Fruit fly (Drosophila melanogaster) whole organism, embryonic: Measurements from ENCODE around the gene kibra.

Experiments
- Atf6 ChIP-seq: fragments of 200-800 bp; sonication (Bioruptor generic); IDR thresholded peaks from 2 replicates; pipeline ENCODE4 v1.3.6; 2022; ENCODE audit warnings: missing biosample characterization, missing genetic modification characterization
- C15 ChIP-seq: fragments of 200-800 bp; sonication (Bioruptor generic); IDR thresholded peaks from 3 replicates; pipeline ENCODE4 v1.3.6; 2022; ENCODE audit warnings: missing biosample characterization, missing genetic modification characterization
- CG10543 ChIP-seq: fragments of 200-800 bp; sonication (Bioruptor generic); optimal IDR thresholded peaks from 3 replicates; lab custom pipeline; 2017; ENCODE audit warnings: missing biosample characterization, mild to moderate bottlenecking, missing genetic modification characterization, moderate library complexity
- CG11247 ChIP-seq: fragments of 200-800 bp; sonication (Bioruptor generic); IDR thresholded peaks from 2 replicates; pipeline ENCODE4 v1.3.6; 2022; ENCODE audit warnings: missing biosample characterization, missing genetic modification characterization
- CG11695 ChIP-seq: fragments of 200-800 bp; sonication (Bioruptor generic); IDR thresholded peaks from 3 replicates; pipeline ENCODE4 v1.3.6; 2022; ENCODE audit warnings: missing biosample characterization, missing genetic modification characterization
- CG11696 ChIP-seq: fragments of 200-800 bp; sonication (Bioruptor generic); IDR thresholded peaks from 2 replicates; pipeline ENCODE4 v1.3.6; 2022; ENCODE audit warnings: missing biosample characterization, missing genetic modification characterization
- CG12236 ChIP-seq: fragments of 200-800 bp; sonication (Bioruptor generic); optimal IDR thresholded peaks from 2 replicates; lab custom pipeline; 2016; ENCODE audit warnings: missing biosample characterization, missing genetic modification characterization
- CG13287 ChIP-seq: fragments of 200-800 bp; sonication (Bioruptor generic); IDR thresholded peaks from 2 replicates; pipeline ENCODE4 v1.3.6; 2022; ENCODE audit warnings: missing biosample characterization, missing genetic modification characterization; ENCODE audit not compliant: partially characterized antibody
- CG17328 ChIP-seq: fragments of 200-800 bp; sonication (Bioruptor generic); IDR thresholded peaks from 2 replicates; pipeline ENCODE4 v1.3.6; 2022; ENCODE audit warnings: missing biosample characterization, missing genetic modification characterization
- CG17612 ChIP-seq: fragments of 200-800 bp; sonication (Bioruptor generic); IDR thresholded peaks from 2 replicates; pipeline ENCODE4 v1.3.6; 2022; ENCODE audit warnings: missing biosample characterization, missing genetic modification characterization
- CG3065 ChIP-seq: fragments of 200-800 bp; sonication (Bioruptor generic); optimal IDR thresholded peaks from 2 replicates; lab custom pipeline; 2016; ENCODE audit warnings: missing biosample characterization, missing genetic modification characterization
- CG5180 ChIP-seq: fragments of 200-800 bp; sonication (Bioruptor generic); optimal IDR thresholded peaks from 3 replicates; lab custom pipeline; 2017; ENCODE audit warnings: missing biosample characterization, missing genetic modification characterization, mild to moderate bottlenecking, moderate library complexity, missing genetic modification reagents
- CG7786 ChIP-seq: fragments of 200-800 bp; sonication (Bioruptor generic); optimal IDR thresholded peaks from 2 replicates; lab custom pipeline; 2016; ENCODE audit warnings: missing biosample characterization, missing genetic modification characterization
- CG7928 ChIP-seq: fragments of 200-800 bp; sonication (Bioruptor generic); optimal IDR thresholded peaks from 2 replicates; lab custom pipeline; 2017; ENCODE audit warnings: missing biosample characterization, mild to moderate bottlenecking, missing genetic modification characterization
- CG8290 ChIP-seq, 3 experiments: fragments of 200-800 bp; sonication (Bioruptor generic); optimal IDR thresholded peaks; 2 replicates each; lab custom pipeline; 2016 to 2019; ENCODE audit warnings: missing biosample characterization in 3 of 3, missing genetic modification characterization in 3 of 3, mild to moderate bottlenecking in 2 of 3, moderate library complexity in 1 of 3
- D19A ChIP-seq: fragments of 200-800 bp; optimal IDR thresholded peaks from 3 replicates; lab custom pipeline; 2019; ENCODE audit warnings: missing biosample characterization, mild to moderate bottlenecking, missing genetic modification characterization, moderate library complexity
- Deaf1 ChIP-seq: fragments of 200-800 bp; optimal IDR thresholded peaks from 3 replicates; lab custom pipeline; 2019; ENCODE audit warnings: missing biosample characterization, mild to moderate bottlenecking, missing genetic modification characterization, moderate library complexity
- Doc2 ChIP-seq: fragments of 200-800 bp; sonication (Bioruptor generic); IDR thresholded peaks from 2 replicates; pipeline ENCODE4 v1.3.6; 2022; ENCODE audit warnings: missing biosample characterization, missing genetic modification characterization
- HLH54F ChIP-seq: fragments of 200-800 bp; sonication (Bioruptor generic); optimal IDR thresholded peaks from 3 replicates; lab custom pipeline; 2016; ENCODE audit warnings: missing biosample characterization, missing genetic modification characterization
- Lpt ChIP-seq: fragments of >200 bp; optimal IDR thresholded peaks from 2 replicates; lab custom pipeline; 2018; ENCODE audit warnings: missing biosample characterization, missing genetic modification characterization
- MTF-1 ChIP-seq: fragments of 200-800 bp; sonication (Bioruptor generic); optimal IDR thresholded peaks from 2 replicates; lab custom pipeline; 2018; ENCODE audit warnings: missing biosample characterization, mild to moderate bottlenecking, missing genetic modification characterization, borderline replicate concordance
- Med ChIP-seq: fragments of 200-800 bp; sonication (Bioruptor generic); peaks from one replicate; lab custom pipeline; 2016; ENCODE audit warnings: missing biosample characterization, missing genetic modification characterization, mild to moderate bottlenecking, inconsistent platforms, moderate library complexity
- Meics ChIP-seq: fragments of 200-800 bp; sonication (Bioruptor generic); optimal IDR thresholded peaks from 2 replicates; lab custom pipeline; 2017; ENCODE audit warnings: missing biosample characterization, mild to moderate bottlenecking, missing genetic modification characterization
- NfI ChIP-seq: fragments of 200-800 bp; sonication (Bioruptor generic); optimal IDR thresholded peaks from 3 replicates; lab custom pipeline; 2018; ENCODE audit warnings: missing biosample characterization, mild to moderate bottlenecking, missing genetic modification characterization, moderate library complexity
- Six4 ChIP-seq: fragments of 200-800 bp; sonication (Bioruptor generic); optimal IDR thresholded peaks from 2 replicates; lab custom pipeline; 2016; ENCODE audit warnings: missing biosample characterization, missing genetic modification characterization
- Sry-δ ChIP-seq: fragments of 200-800 bp; sonication (Bioruptor generic); optimal IDR thresholded peaks from 2 replicates; lab custom pipeline; 2016; ENCODE audit warnings: missing biosample characterization, missing genetic modification characterization
- caup ChIP-seq: fragments of 200-800 bp; sonication (Bioruptor generic); optimal IDR thresholded peaks from 3 replicates; lab custom pipeline; 2017; ENCODE audit warnings: missing biosample characterization, mild to moderate bottlenecking, missing genetic modification characterization, moderate library complexity; ENCODE audit not compliant: severe bottlenecking
- chinmo ChIP-seq: fragments of 200-800 bp; sonication (Bioruptor generic); IDR thresholded peaks from 4 replicates; pipeline ENCODE4 v1.3.6; 2022; ENCODE audit warnings: missing biosample characterization, missing genetic modification characterization; ENCODE audit not compliant: partially characterized antibody
- dimm ChIP-seq: fragments of 200-800 bp; sonication (Bioruptor generic); IDR thresholded peaks from 2 replicates; pipeline ENCODE4 v1.3.6; 2022; ENCODE audit warnings: missing biosample characterization, missing genetic modification characterization
- eve ChIP-seq, 2 experiments: fragments of >200 bp; optimal IDR thresholded peaks; 2 replicates each; lab custom pipeline; 2017; ENCODE audit warnings: missing biosample characterization in 2 of 2, missing genetic modification characterization in 2 of 2
- exex ChIP-seq: fragments of 200-800 bp; sonication (Bioruptor generic); optimal IDR thresholded peaks from 4 replicates; lab custom pipeline; 2018; ENCODE audit warnings: missing biosample characterization, mild to moderate bottlenecking, missing genetic modification characterization, moderate library complexity
- fru ChIP-seq: fragments of >200 bp; optimal IDR thresholded peaks from 2 replicates; lab custom pipeline; 2017
- gce ChIP-seq: fragments of 200-800 bp; sonication (Bioruptor generic); IDR thresholded peaks from 3 replicates; pipeline ENCODE4 v1.3.6; 2022; ENCODE audit warnings: missing biosample characterization, missing genetic modification characterization
- hth ChIP-seq: fragments of >200 bp; optimal IDR thresholded peaks from 2 replicates; lab custom pipeline; 2017; ENCODE audit warnings: inconsistent platforms
- inv ChIP-seq: fragments of 200-800 bp; sonication (Bioruptor generic); IDR thresholded peaks from 2 replicates; pipeline ENCODE4 v1.3.6; 2022; ENCODE audit warnings: missing biosample characterization, missing genetic modification characterization; ENCODE audit not compliant: partially characterized antibody
- lab ChIP-seq: fragments of 200-800 bp; sonication (Bioruptor generic); optimal IDR thresholded peaks from 3 replicates; lab custom pipeline; 2017; ENCODE audit warnings: missing biosample characterization, missing genetic modification characterization, mild to moderate bottlenecking, moderate library complexity, missing genetic modification reagents
- mirr ChIP-seq: fragments of 200-800 bp; sonication (Bioruptor generic); optimal IDR thresholded peaks from 3 replicates; lab custom pipeline; 2018; ENCODE audit warnings: missing biosample characterization, mild to moderate bottlenecking, missing genetic modification characterization
- nerfin-2 ChIP-seq: fragments of 200-800 bp; sonication (Bioruptor generic); IDR thresholded peaks from 2 replicates; pipeline ENCODE4 v1.3.6; 2022; ENCODE audit warnings: missing biosample characterization, missing genetic modification characterization; ENCODE audit not compliant: partially characterized antibody
- ro ChIP-seq: fragments of 200-800 bp; sonication (Bioruptor generic); IDR thresholded peaks from 2 replicates; pipeline ENCODE4 v1.3.6; 2022; ENCODE audit warnings: missing biosample characterization, missing genetic modification characterization
- sd ChIP-seq: fragments of 200-800 bp; sonication (Bioruptor generic); optimal IDR thresholded peaks from 3 replicates; lab custom pipeline; 2018; ENCODE audit warnings: missing biosample characterization, mild to moderate bottlenecking, missing genetic modification characterization, moderate library complexity
- sens ChIP-seq: fragments of 200-800 bp; sonication (Bioruptor generic); peaks from one replicate; lab custom pipeline; 2016; ENCODE audit warnings: missing biosample characterization, missing genetic modification characterization
- sug ChIP-seq: fragments of 200-800 bp; optimal IDR thresholded peaks from 2 replicates; lab custom pipeline; 2019; ENCODE audit warnings: missing biosample characterization, mild to moderate bottlenecking, missing genetic modification characterization, moderate library complexity
- tio ChIP-seq: fragments of 200-800 bp; sonication (Bioruptor generic); optimal IDR thresholded peaks from 2 replicates; lab custom pipeline; 2017; ENCODE audit warnings: missing biosample characterization, missing genetic modification characterization, inconsistent platforms
- tll ChIP-seq, 2 experiments: fragments of 200-800 bp in 1 of 2; fragments of >200 bp in 1 of 2; sonication (Bioruptor generic) in 1 of 2; optimal IDR thresholded peaks; 2 replicates each; lab custom pipeline; 2017 to 2019; ENCODE audit warnings: missing biosample characterization in 2 of 2, missing genetic modification characterization in 2 of 2, mild to moderate bottlenecking in 1 of 2, moderate library complexity in 1 of 2
- trem ChIP-seq: fragments of 200-800 bp; optimal IDR thresholded peaks from 3 replicates; lab custom pipeline; 2019; ENCODE audit warnings: missing biosample characterization, mild to moderate bottlenecking, missing genetic modification characterization, moderate library complexity
- unpg ChIP-seq: fragments of 200-800 bp; sonication (Bioruptor generic); optimal IDR thresholded peaks from 3 replicates; lab custom pipeline; 2018; ENCODE audit warnings: missing biosample characterization, mild to moderate bottlenecking, missing genetic modification characterization, moderate library complexity
- zfh2 ChIP-seq: fragments of 200-800 bp; sonication (Bioruptor generic); optimal IDR thresholded peaks from 2 replicates; lab custom pipeline; 2016; ENCODE audit warnings: missing biosample characterization, missing genetic modification characterization

Gene kibra

DNA sequence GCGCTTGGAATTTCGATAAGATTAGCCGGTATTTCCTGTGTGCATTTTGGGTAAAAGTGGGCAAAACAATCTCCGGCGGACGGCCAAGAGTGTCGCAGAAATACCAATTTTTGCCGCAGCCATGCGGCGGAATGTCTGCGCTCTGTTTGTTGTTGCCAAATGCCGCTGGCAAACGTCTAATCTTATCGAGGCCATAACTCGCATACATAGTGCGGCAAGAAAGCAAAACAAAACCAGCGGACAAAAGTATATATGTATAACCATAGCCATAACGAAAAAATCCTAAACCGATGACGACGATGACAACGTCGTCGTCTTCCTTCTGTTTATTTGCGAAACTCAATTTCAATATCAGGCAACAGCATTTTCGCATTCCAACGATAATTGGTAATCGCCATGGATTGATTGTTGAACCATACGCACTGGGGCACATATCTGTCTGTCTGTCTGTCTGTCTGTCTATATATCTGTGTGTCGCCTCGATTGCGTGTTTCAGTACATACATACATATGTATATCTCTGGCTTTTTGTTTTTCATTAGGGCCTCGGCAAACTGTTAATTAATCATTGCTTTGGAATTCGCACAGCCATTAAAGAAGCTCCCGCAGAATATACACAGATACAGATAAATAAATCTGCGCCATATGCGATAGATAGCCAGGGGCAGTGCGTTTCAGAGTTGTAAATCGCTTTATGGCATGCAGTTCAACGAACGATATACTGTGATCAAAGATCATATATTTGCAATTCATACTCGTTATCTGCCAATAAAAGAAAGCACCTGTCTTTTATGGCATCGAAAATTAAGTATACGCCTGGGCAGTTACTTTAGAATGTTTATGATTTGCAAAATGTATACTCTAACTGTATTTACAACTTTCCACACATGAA is 20.5 kb downstream of the kibra start:
- TF ChIP-seq lab (GFP tag; lab: Kevin White, UChicago): peak; percentile 34
- TF ChIP-seq sd: peak; percentile 96
- TF ChIP-seq sug (tag; lab: Kevin White, UChicago): peak; percentile 18
- peak in 1 of 2 experiments; percentile 7 for TF ChIP-seq eve (GFP tag; optimal IDR thresholded peaks at IDR 0.05; lab: Kevin White, UChicago)
- TF ChIP-seq caup (GFP tag; lab: Kevin White, UChicago): peak; percentile 13
- TF ChIP-seq CG10543 (GFP tag; lab: Kevin White, UChicago): peak; percentile 28
- TF ChIP-seq mirr (GFP tag; lab: Kevin White, UChicago): peak; percentile 6
- TF ChIP-seq CG5180 (GFP tag; lab: Kevin White, UChicago): no peak
- TF ChIP-seq Med (GFP tag; lab: Kevin White, UChicago): peak; percentile 61
- 0 out of 4 replicates have a peak, but pooled peaks have one; percentile 24 for TF ChIP-seq chinmo (GFP tag; lab: Robert Waterston, UW)
- TF ChIP-seq CG17612 (GFP tag; lab: Robert Waterston, UW): no peak
- TF ChIP-seq Lpt (GFP tag; lab: Kevin White, UChicago): no peak
- 0 out of 3 replicates have a peak, but pooled peaks have one; percentile 31 for TF ChIP-seq CG11695
- TF ChIP-seq exex: peak; percentile 83
- TF ChIP-seq trem (tag; lab: Kevin White, UChicago): no peak
- TF ChIP-seq sens (GFP tag; lab: Kevin White, UChicago): peak; percentile 61

dm6 chr3R:14696949-14697513 is 27.0 kb downstream of the kibra start, which contains the start of gene Meltrin:
Meltrin (minus strand) TSS chr3R:14697292.
- TF ChIP-seq D19A (tag; lab: Kevin White, UChicago): peak; percentile 56
- TF ChIP-seq ro (GFP tag; lab: Robert Waterston, UW): no peak
- TF ChIP-seq NfI: peak; percentile 56
- peak; percentile 78 for TF ChIP-seq Deaf1 (tag; lab: Kevin White, UChicago)
- TF ChIP-seq CG13287 (GFP tag; lab: Robert Waterston, UW): no peak
- no peak for TF ChIP-seq inv (GFP tag; lab: Robert Waterston, UW)
- peak; percentile 95 for TF ChIP-seq Sry-δ (GFP tag; lab: Kevin White, UChicago)
- peak in 1 of 2 experiments; percentile 32 for TF ChIP-seq tll (GFP tag; optimal IDR thresholded peaks at IDR 0.05; lab: Kevin White, UChicago)
- peak; percentile 20 for TF ChIP-seq HLH54F (GFP tag; lab: Kevin White, UChicago)
- no peak for TF ChIP-seq zfh2
- TF ChIP-seq Meics (GFP tag; lab: Kevin White, UChicago): no peak
- TF ChIP-seq CG7928 (GFP tag; lab: Kevin White, UChicago): no peak
- TF ChIP-seq CG12236 (GFP tag; lab: Kevin White, UChicago): no peak
- no peak for TF ChIP-seq gce (GFP tag; lab: Robert Waterston, UW)
- no peak for TF ChIP-seq CG3065 (GFP tag; lab: Kevin White, UChicago)
- TF ChIP-seq Atf6 (GFP tag; lab: Robert Waterston, UW): no peak
- TF ChIP-seq CG11247 (GFP tag; lab: Robert Waterston, UW): no peak
- TF ChIP-seq dimm (GFP tag; lab: Robert Waterston, UW): no peak
- no peak for TF ChIP-seq fru (lab: Kevin White, UChicago)
- TF ChIP-seq Doc2 (GFP tag; lab: Robert Waterston, UW): no peak
- TF ChIP-seq nerfin-2 (GFP tag; lab: Robert Waterston, UW): no peak
- TF ChIP-seq unpg (GFP tag; lab: Kevin White, UChicago): peak; percentile 21
- peak; percentile 79 for TF ChIP-seq MTF-1 (GFP tag; lab: Kevin White, UChicago)
- TF ChIP-seq tio: no peak
- TF ChIP-seq C15: no peak
- peak; percentile 79 for TF ChIP-seq CG8290 (GFP tag; optimal IDR thresholded peaks at IDR 0.05; lab: Kevin White, UChicago)
- peak; percentile 60 to 91 for TF ChIP-seq CG8290 (tag; optimal IDR thresholded peaks at IDR 0.05; lab: Kevin White, UChicago)
- TF ChIP-seq Six4: no peak
- no peak for TF ChIP-seq CG17328 (GFP tag; lab: Robert Waterston, UW)
- peak; percentile 0 for TF ChIP-seq CG7786 (GFP tag; lab: Kevin White, UChicago)
- no peak for TF ChIP-seq CG11696 (GFP tag; lab: Robert Waterston, UW)
- no peak for TF ChIP-seq hth (lab: Kevin White, UChicago)
